Fruit fly (Drosophila melanogaster) whole organism, embryonic: ENCODE measurements around the gene gry.

Source experiments
- Atf-2 ChIP-seq: fragments of 200-800 bp; sonication (Bioruptor generic); optimal IDR thresholded peaks from 2 replicates; lab custom pipeline; 2016; ENCODE audit warnings: missing biosample characterization, missing genetic modification characterization
- CG11695 ChIP-seq: fragments of 200-800 bp; sonication (Bioruptor generic); IDR thresholded peaks from 3 replicates; pipeline ENCODE4 v1.3.6; 2022; ENCODE audit warnings: missing biosample characterization, missing genetic modification characterization
- CG12391 ChIP-seq: fragments of 200-800 bp; sonication (Bioruptor generic); optimal IDR thresholded peaks from 3 replicates; lab custom pipeline; 2018; ENCODE audit warnings: missing biosample characterization, mild to moderate bottlenecking, missing genetic modification characterization, moderate library complexity
- CG12769 ChIP-seq: fragments of 200-800 bp; sonication (Bioruptor generic); optimal IDR thresholded peaks from 2 replicates; lab custom pipeline; 2019; ENCODE audit warnings: missing biosample characterization, mild to moderate bottlenecking, missing genetic modification characterization, moderate library complexity
- CG14014 ChIP-seq: fragments of 200-800 bp; sonication (Bioruptor generic); IDR thresholded peaks from 2 replicates; pipeline ENCODE4 v1.3.6; 2022; ENCODE audit warnings: missing biosample characterization, missing genetic modification characterization
- CG16779 ChIP-seq: fragments of 200-800 bp; sonication (Bioruptor generic); IDR thresholded peaks from 2 replicates; pipeline ENCODE4 v1.3.6; 2022; ENCODE audit warnings: missing biosample characterization, missing genetic modification characterization
- CG2875 ChIP-seq: fragments of 200-800 bp; sonication (Bioruptor generic); optimal IDR thresholded peaks from 2 replicates; lab custom pipeline; 2017; ENCODE audit warnings: missing biosample characterization, mild to moderate bottlenecking, missing genetic modification characterization, missing genetic modification reagents
- CG31441 ChIP-seq: fragments of 200-800 bp; sonication (Bioruptor generic); IDR thresholded peaks from 2 replicates; pipeline ENCODE4 v1.3.6; 2022; ENCODE audit warnings: missing biosample characterization, missing genetic modification characterization
- CG3407 ChIP-seq: fragments of 200-800 bp; sonication (Bioruptor generic); optimal IDR thresholded peaks from 2 replicates; lab custom pipeline; 2018; ENCODE audit warnings: missing biosample characterization, mild to moderate bottlenecking, missing genetic modification characterization
- CG4282 ChIP-seq: fragments of 200-800 bp; sonication (Bioruptor generic); optimal IDR thresholded peaks from 2 replicates; lab custom pipeline; 2016; ENCODE audit warnings: missing biosample characterization, missing genetic modification characterization
- CG4360 ChIP-seq: fragments of 200-800 bp; sonication (Bioruptor generic); IDR thresholded peaks from 2 replicates; pipeline ENCODE4 v1.3.6; 2022; ENCODE audit warnings: missing biosample characterization, missing genetic modification characterization
- CG4730 ChIP-seq: fragments of 200-800 bp; sonication (Bioruptor generic); IDR thresholded peaks from 2 replicates; pipeline ENCODE4 v1.3.6; 2022; ENCODE audit warnings: missing biosample characterization, missing genetic modification characterization
- CG6689 ChIP-seq: fragments of 200-800 bp; sonication (Bioruptor generic); IDR thresholded peaks from 2 replicates; pipeline ENCODE4 v1.3.6; 2022; ENCODE audit warnings: missing biosample characterization, missing genetic modification characterization
- CG6791 ChIP-seq: fragments of 200-800 bp; sonication (Bioruptor generic); IDR thresholded peaks from 3 replicates; pipeline ENCODE4 v1.3.6; 2022; ENCODE audit warnings: missing biosample characterization, missing genetic modification characterization; ENCODE audit not compliant: partially characterized antibody
- CG6813 ChIP-seq: fragments of 200-800 bp; sonication (Bioruptor generic); optimal IDR thresholded peaks from 2 replicates; lab custom pipeline; 2017; ENCODE audit warnings: missing biosample characterization, missing genetic modification characterization, mild to moderate bottlenecking, moderate library complexity, missing genetic modification reagents
- CG7556 ChIP-seq: fragments of 200-800 bp; sonication (Bioruptor generic); optimal IDR thresholded peaks from 2 replicates; lab custom pipeline; 2017; ENCODE audit warnings: missing biosample characterization, mild to moderate bottlenecking, missing genetic modification characterization
- CG8944 ChIP-seq: fragments of 200-800 bp; sonication (Bioruptor generic); optimal IDR thresholded peaks from 3 replicates; lab custom pipeline; 2016; ENCODE audit warnings: missing biosample characterization, missing genetic modification characterization
- CHES-1-like ChIP-seq: fragments of 200-800 bp; sonication (Bioruptor generic); optimal IDR thresholded peaks from 2 replicates; lab custom pipeline; 2016; ENCODE audit warnings: missing biosample characterization, missing genetic modification characterization
- Deaf1 ChIP-seq: fragments of 200-800 bp; optimal IDR thresholded peaks from 3 replicates; lab custom pipeline; 2019; ENCODE audit warnings: missing biosample characterization, mild to moderate bottlenecking, missing genetic modification characterization, moderate library complexity
- Hey ChIP-seq: fragments of 200-800 bp; sonication (Bioruptor generic); optimal IDR thresholded peaks from 3 replicates; lab custom pipeline; 2018; ENCODE audit warnings: missing biosample characterization, mild to moderate bottlenecking, missing genetic modification characterization
- MTF-1 ChIP-seq: fragments of 200-800 bp; sonication (Bioruptor generic); optimal IDR thresholded peaks from 2 replicates; lab custom pipeline; 2018; ENCODE audit warnings: missing biosample characterization, mild to moderate bottlenecking, missing genetic modification characterization, borderline replicate concordance
- Oaz ChIP-seq: fragments of 200-800 bp; sonication (Bioruptor generic); IDR thresholded peaks from 2 replicates; pipeline ENCODE4 v1.3.6; 2022; ENCODE audit warnings: missing biosample characterization, missing genetic modification characterization
- Trl ChIP-seq, 3 experiments: fragments of >200 bp in 2 of 3; fragments of 200-800 bp in 1 of 3; sonication (Bioruptor generic) in 1 of 3; optimal IDR thresholded peaks; 2 replicates in 1 of 3; 3 replicates in 2 of 3; lab custom pipeline; 2016 to 2017; ENCODE audit warnings: missing biosample characterization in 1 of 3, missing genetic modification characterization in 1 of 3
- ara ChIP-seq: fragments of 200-800 bp; sonication (Bioruptor generic); IDR thresholded peaks from 2 replicates; pipeline ENCODE4 v1.3.6; 2022; ENCODE audit warnings: missing biosample characterization, missing genetic modification characterization
- bcd ChIP-seq: fragments of 200-800 bp; sonication (Bioruptor generic); optimal IDR thresholded peaks from 2 replicates; lab custom pipeline; 2017; ENCODE audit warnings: missing biosample characterization, mild to moderate bottlenecking, missing genetic modification characterization
- cad ChIP-seq: fragments of >200 bp; optimal IDR thresholded peaks from 2 replicates; lab custom pipeline; 2017; ENCODE audit warnings: missing biosample characterization, missing genetic modification characterization
- cas ChIP-seq: fragments of 200-800 bp; sonication (Bioruptor generic); IDR thresholded peaks from 2 replicates; pipeline ENCODE4 v1.3.6; 2022; ENCODE audit warnings: missing biosample characterization, missing genetic modification characterization
- chm ChIP-seq: fragments of 200-800 bp; sonication (Bioruptor generic); IDR thresholded peaks from 2 replicates; pipeline ENCODE4 v1.3.6; 2022; ENCODE audit warnings: missing biosample characterization, missing genetic modification characterization
- crp ChIP-seq, 2 experiments: fragments of 200-800 bp; sonication (Bioruptor generic); optimal IDR thresholded peaks; 2 replicates in 1 of 2; 3 replicates in 1 of 2; lab custom pipeline; 2017; ENCODE audit warnings: missing biosample characterization in 2 of 2, missing genetic modification characterization in 2 of 2, mild to moderate bottlenecking in 1 of 2, moderate library complexity in 1 of 2
- dan ChIP-seq: fragments of 200-800 bp; sonication (Bioruptor generic); IDR thresholded peaks from 2 replicates; pipeline ENCODE4 v1.3.6; 2022; ENCODE audit warnings: missing biosample characterization, missing genetic modification characterization
- emc ChIP-seq: fragments of 200-800 bp; sonication (Bioruptor generic); optimal IDR thresholded peaks from 2 replicates; lab custom pipeline; 2016; ENCODE audit warnings: missing biosample characterization, missing genetic modification characterization
- eyg ChIP-seq: fragments of 200-800 bp; sonication (Bioruptor generic); optimal IDR thresholded peaks from 3 replicates; lab custom pipeline; 2016; ENCODE audit warnings: missing biosample characterization, missing genetic modification characterization
- fd3F ChIP-seq: fragments of 200-800 bp; sonication (Bioruptor generic); optimal IDR thresholded peaks from 2 replicates; lab custom pipeline; 2018; ENCODE audit warnings: missing biosample characterization, mild to moderate bottlenecking, missing genetic modification characterization, moderate library complexity
- gce ChIP-seq: fragments of 200-800 bp; sonication (Bioruptor generic); IDR thresholded peaks from 3 replicates; pipeline ENCODE4 v1.3.6; 2022; ENCODE audit warnings: missing biosample characterization, missing genetic modification characterization
- gcm ChIP-seq: fragments of 200-800 bp; sonication (Bioruptor generic); optimal IDR thresholded peaks from 2 replicates; lab custom pipeline; 2019; ENCODE audit warnings: missing biosample characterization, mild to moderate bottlenecking, missing genetic modification characterization, moderate library complexity
- gcm2 ChIP-seq: fragments of 200-800 bp; sonication (Bioruptor generic); optimal IDR thresholded peaks from 2 replicates; lab custom pipeline; 2016; ENCODE audit warnings: missing biosample characterization, missing genetic modification characterization
- gsb ChIP-seq: fragments of 200-800 bp; sonication (Bioruptor generic); IDR thresholded peaks from 2 replicates; pipeline ENCODE4 v1.3.6; 2022; ENCODE audit warnings: missing biosample characterization, missing genetic modification characterization
- gsb-n ChIP-seq: fragments of 200-800 bp; sonication (Bioruptor generic); optimal IDR thresholded peaks from 3 replicates; lab custom pipeline; 2018; ENCODE audit warnings: missing biosample characterization, mild to moderate bottlenecking, missing genetic modification characterization
- lbe ChIP-seq: fragments of 200-800 bp; sonication (Bioruptor generic); optimal IDR thresholded peaks from 2 replicates; lab custom pipeline; 2016; ENCODE audit warnings: missing biosample characterization, mild to moderate bottlenecking, missing genetic modification characterization
- onecut ChIP-seq: fragments of 200-800 bp; sonication (Bioruptor generic); IDR thresholded peaks from 2 replicates; pipeline ENCODE4 v1.3.6; 2022; ENCODE audit warnings: missing biosample characterization, missing genetic modification characterization
- p53 ChIP-seq: fragments of 200-800 bp; sonication (Bioruptor generic); optimal IDR thresholded peaks from 2 replicates; lab custom pipeline; 2016; ENCODE audit warnings: missing biosample characterization, missing genetic modification characterization
- pho ChIP-seq: fragments of 200-800 bp; sonication (Bioruptor generic); optimal IDR thresholded peaks from 2 replicates; lab custom pipeline; 2016; ENCODE audit warnings: missing biosample characterization, missing genetic modification characterization
- pnt ChIP-seq: fragments of 200-800 bp; sonication (Bioruptor generic); optimal IDR thresholded peaks from 3 replicates; lab custom pipeline; 2016; ENCODE audit warnings: missing biosample characterization, missing genetic modification characterization
- prd ChIP-seq, 3 experiments: fragments of >200 bp in 2 of 3; fragments of 200-800 bp in 1 of 3; sonication (Bioruptor generic) in 1 of 3; optimal IDR thresholded peaks in 2 of 3; IDR thresholded peaks in 1 of 3; 2 replicates in 2 of 3; 3 replicates in 1 of 3; pipeline versions ENCODE4 v1.3.6 to Lab custom; 2017 to 2022; ENCODE audit warnings: missing biosample characterization in 1 of 3, missing genetic modification characterization in 1 of 3
- slbo ChIP-seq: fragments of 200-800 bp; sonication (Bioruptor generic); IDR thresholded peaks from 2 replicates; pipeline ENCODE4 v1.3.6; 2022; ENCODE audit warnings: missing biosample characterization, missing genetic modification characterization
- sqz ChIP-seq: fragments of 200-800 bp; sonication (Bioruptor generic); optimal IDR thresholded peaks from 3 replicates; lab custom pipeline; 2018; ENCODE audit warnings: missing biosample characterization, mild to moderate bottlenecking, missing genetic modification characterization
- trem ChIP-seq: fragments of 200-800 bp; optimal IDR thresholded peaks from 3 replicates; lab custom pipeline; 2019; ENCODE audit warnings: missing biosample characterization, mild to moderate bottlenecking, missing genetic modification characterization, moderate library complexity
- wdn ChIP-seq: fragments of 200-800 bp; sonication (Bioruptor generic); IDR thresholded peaks from 2 replicates; pipeline ENCODE4 v1.3.6; 2022; ENCODE audit warnings: missing biosample characterization, missing genetic modification characterization
- z ChIP-seq: fragments of 200-800 bp; sonication (Bioruptor generic); IDR thresholded peaks from 3 replicates; pipeline ENCODE4 v1.3.6; 2022; ENCODE audit warnings: missing biosample characterization, missing genetic modification characterization

gry gene

dm6 chr3L:3222643-3223389 is 23.9 kb downstream of the gry start, which contains the start of the genes RpL28 and eIF1 (continued):
- TF ChIP-seq CG2875 (GFP tag; lab: Kevin White, UChicago): peak; percentile 88
- TF ChIP-seq CHES-1-like: peak; percentile 91
- peak; percentile 89 for TF ChIP-seq onecut
- TF ChIP-seq Hey: peak; percentile 91
- TF ChIP-seq z (GFP tag; lab: Robert Waterston, UW): 0 out of 3 replicates have a peak, but pooled peaks have one; percentile 29
- TF ChIP-seq CG4282: peak; percentile 64
- peak; percentile 85 for TF ChIP-seq CG7556 (GFP tag; lab: Kevin White, UChicago)
- peak; percentile 84 for TF ChIP-seq ara (GFP tag; lab: Robert Waterston, UW)
- TF ChIP-seq CG14014: peak; percentile 73
- peak; percentile 80 for TF ChIP-seq Oaz (GFP tag; lab: Robert Waterston, UW)
- TF ChIP-seq prd (optimal IDR thresholded peaks at IDR 0.05; lab: Kevin White, UChicago): no peak
- TF ChIP-seq prd (GFP tag; IDR thresholded peaks at IDR 0.05; lab: Robert Waterston, UW): peak; percentile 74
- peak; percentile 99 for TF ChIP-seq trem (tag; lab: Kevin White, UChicago)
- TF ChIP-seq sqz: peak; percentile 86
- no peak for TF ChIP-seq cad (GFP tag; lab: Kevin White, UChicago)
- TF ChIP-seq fd3F (GFP tag; lab: Kevin White, UChicago): peak; percentile 87
- TF ChIP-seq Trl (optimal IDR thresholded peaks at IDR 0.05; lab: Kevin White, UChicago): no peak
- peak; percentile 94 for TF ChIP-seq Trl (GFP tag; optimal IDR thresholded peaks at IDR 0.05; lab: Kevin White, UChicago)
- TF ChIP-seq pho: peak; percentile 88
- peak; percentile 92 for TF ChIP-seq CG12391 (tag; lab: Kevin White, UChicago)
- TF ChIP-seq bcd: peak; percentile 97
- TF ChIP-seq dan (GFP tag; lab: Robert Waterston, UW): no peak
- TF ChIP-seq CG8944 (GFP tag; lab: Kevin White, UChicago): peak; percentile 81
- TF ChIP-seq p53 (GFP tag; lab: Kevin White, UChicago): peak; percentile 82
- peak; percentile 98 for TF ChIP-seq MTF-1 (GFP tag; lab: Kevin White, UChicago)
- TF ChIP-seq gcm (GFP tag; lab: Kevin White, UChicago): peak; percentile 75
- peak; percentile 96 for TF ChIP-seq chm (GFP tag; lab: Robert Waterston, UW)
- TF ChIP-seq slbo (GFP tag; lab: Robert Waterston, UW): peak; percentile 91
- TF ChIP-seq gsb: peak; percentile 56
- TF ChIP-seq eyg: peak; percentile 87
- peak; percentile 92 for TF ChIP-seq CG3407 (GFP tag; lab: Kevin White, UChicago)
- TF ChIP-seq Atf-2 (GFP tag; lab: Kevin White, UChicago): peak; percentile 81
- no peak for TF ChIP-seq CG12769 (tag; lab: Kevin White, UChicago)
- TF ChIP-seq crp (GFP tag; optimal IDR thresholded peaks at IDR 0.05; lab: Kevin White, UChicago): peak in 1 of 2 experiments; percentile 64
- peak; percentile 90 for TF ChIP-seq gcm2 (GFP tag; lab: Kevin White, UChicago)
- peak; percentile 49 for TF ChIP-seq pnt (GFP tag; lab: Kevin White, UChicago)
- TF ChIP-seq gce (GFP tag; lab: Robert Waterston, UW): peak; percentile 86
- peak; percentile 63; the same call in 2 of the 3 replicates for TF ChIP-seq CG11695 (GFP tag; lab: Robert Waterston, UW)
- TF ChIP-seq CG31441 (GFP tag; lab: Robert Waterston, UW): peak; percentile 89
- peak; percentile 94 for TF ChIP-seq CG6813 (GFP tag; lab: Kevin White, UChicago)
- peak; percentile 52 for TF ChIP-seq gsb-n (tag; lab: Kevin White, UChicago)
- no peak for TF ChIP-seq Deaf1 (tag; lab: Kevin White, UChicago)
- peak; percentile 69 for TF ChIP-seq CG4730
- peak; percentile 61 for TF ChIP-seq cas (GFP tag; lab: Robert Waterston, UW)
- TF ChIP-seq CG4360 (GFP tag; lab: Robert Waterston, UW): peak; percentile 59; the same call in 1 of the 2 replicates
- peak; percentile 70; the same call in 2 of the 3 replicates for TF ChIP-seq CG6791 (GFP tag; lab: Robert Waterston, UW)
- TF ChIP-seq wdn (GFP tag; lab: Robert Waterston, UW): peak; percentile 57
- TF ChIP-seq emc (GFP tag; lab: Kevin White, UChicago): peak; percentile 90
- peak; percentile 84 for TF ChIP-seq CG16779 (GFP tag; lab: Robert Waterston, UW)
- peak; percentile 86 for TF ChIP-seq lbe (GFP tag; lab: Kevin White, UChicago)
- TF ChIP-seq CG6689 (GFP tag; lab: Robert Waterston, UW): peak; percentile 73
